Fruit fly (Drosophila melanogaster) whole organism, prepupa: ENCODE measurements around the gene bma.

Source experiments
- CG34406 ChIP-seq: fragments of 200-800 bp; sonication (Bioruptor generic); optimal IDR thresholded peaks from 3 replicates; lab custom pipeline; 2016; ENCODE audit warnings: missing biosample characterization, missing genetic modification characterization
- CG6163 ChIP-seq: fragments of 200-800 bp; sonication (Bioruptor generic); IDR thresholded peaks from 3 replicates; pipeline ENCODE4 v1.3.6; 2022; ENCODE audit warnings: missing biosample characterization, missing genetic modification characterization
- CG6854 ChIP-seq: fragments of 200-800 bp; sonication (Bioruptor generic); optimal IDR thresholded peaks from 2 replicates; lab custom pipeline; 2017; ENCODE audit warnings: missing biosample characterization, mild to moderate bottlenecking, missing genetic modification characterization
- Gug ChIP-seq: fragments of 200-800 bp; sonication (Bioruptor generic); IDR thresholded peaks from 2 replicates; pipeline ENCODE4 v1.3.6; 2022; ENCODE audit warnings: missing biosample characterization, missing genetic modification characterization
- Hr39 ChIP-seq: fragments of 200-800 bp; sonication (Bioruptor generic); optimal IDR thresholded peaks from 2 replicates; lab custom pipeline; 2016; ENCODE audit warnings: missing biosample characterization, missing genetic modification characterization
- Sox102F ChIP-seq: fragments of 200-800 bp; sonication (Bioruptor generic); optimal IDR thresholded peaks from 2 replicates; lab custom pipeline; 2016; ENCODE audit warnings: missing biosample characterization, mild to moderate bottlenecking, missing genetic modification characterization
- Sox15 ChIP-seq: fragments of 200-800 bp; sonication (Bioruptor generic); optimal IDR thresholded peaks from 3 replicates; lab custom pipeline; 2016; ENCODE audit warnings: missing biosample characterization, missing genetic modification characterization
- salr ChIP-seq, 2 experiments: fragments of 200-800 bp; sonication (Bioruptor generic); optimal IDR thresholded peaks; 3 replicates each; lab custom pipeline; 2016 to 2018; ENCODE audit warnings: missing biosample characterization in 2 of 2, missing genetic modification characterization in 2 of 2, mild to moderate bottlenecking in 1 of 2
- svp ChIP-seq: fragments of 200-800 bp; sonication (Bioruptor generic); peaks from one replicate; lab custom pipeline; 2016; ENCODE audit warnings: missing biosample characterization, missing genetic modification characterization
- topi ChIP-seq: fragments of 200-800 bp; sonication (Bioruptor generic); optimal IDR thresholded peaks from 3 replicates; lab custom pipeline; 2016; ENCODE audit warnings: missing biosample characterization, missing genetic modification characterization

- TF ChIP-seq salr (GFP tag; optimal IDR thresholded peaks at IDR 0.05; lab: Kevin White, UChicago) (no peak), Sox102F (no peak), Sox15 (GFP tag; lab: Kevin White, UChicago) (no peak), Gug (GFP tag; lab: Robert Waterston, UW) (no peak), CG6163 (no peak), CG6854 (GFP tag; lab: Kevin White, UChicago) (no peak), svp (GFP tag; lab: Kevin White, UChicago) (peak; percentile 7), topi (GFP tag; lab: Kevin White, UChicago) (no peak), Hr39 (GFP tag; lab: Kevin White, UChicago) (no peak), CG34406 (GFP tag; lab: Kevin White, UChicago) (no peak)
Observed at dm6 chr3L:9974172-9974896, 66.4 kb downstream of the bma start, which contains the start of gene dpr6.
